Fruit fly (Drosophila melanogaster): Measurements from ENCODE around the gene fit.

Gene fit

dm6 chr3R:21884354-21884753, at the start of gene fit:
Gene fit, minus strand, starts transcription at chr3R:21884454.
- TF ChIP-seq foxo (GFP tag; optimal IDR thresholded peaks at IDR 0.05) (no peak), Dif (GFP tag; optimal IDR thresholded peaks at IDR 0.05; ENCODE audit: partially characterized antibody) (no peak), Myc (optimal IDR thresholded peaks at IDR 0.05) (no peak), Hr78 (GFP tag; optimal IDR thresholded peaks at IDR 0.05) (no peak)

dm6 chr3R:21933952-21934351, 49.7 kb upstream of the fit start:
- TF ChIP-seq CG9705 (GFP tag; optimal IDR thresholded peaks at IDR 0.05) (no peak), CG32264 (GFP tag; optimal IDR thresholded peaks at IDR 0.05) (no peak), Hr83 (GFP tag; optimal IDR thresholded peaks at IDR 0.05; ENCODE audit: poor library complexity, severe bottlenecking) (no peak), usp (GFP tag; optimal IDR thresholded peaks at IDR 0.05) (no peak), CrebA (GFP tag; optimal IDR thresholded peaks at IDR 0.05; ENCODE audit: borderline replicate concordance) (no peak), HLH106 (tag; optimal IDR thresholded peaks at IDR 0.05) (no peak), Myc (optimal IDR thresholded peaks at IDR 0.05) (no peak), sv (GFP tag; optimal IDR thresholded peaks at IDR 0.05) (no peak)

DNA sequence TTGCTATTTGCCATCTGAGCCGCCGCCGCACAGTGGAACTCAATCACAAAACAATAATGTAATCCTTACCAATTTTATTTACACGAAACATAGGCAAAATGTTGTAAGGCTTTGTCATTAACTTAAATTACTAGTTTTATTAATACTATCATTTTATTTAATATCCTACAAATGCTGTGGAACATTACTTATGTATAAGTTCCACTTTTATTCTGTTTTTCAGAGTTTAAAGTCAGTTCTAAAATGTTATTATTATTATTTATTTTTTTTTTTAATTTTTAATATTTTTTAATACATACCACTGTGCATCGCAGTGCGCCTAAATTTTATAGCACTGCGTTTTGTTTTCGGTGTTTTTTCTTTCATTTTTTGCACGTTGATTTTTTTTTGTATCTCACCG, 47.1 kb upstream of the fit start:
- TF ChIP-seq CG9705 (GFP tag; optimal IDR thresholded peaks at IDR 0.05) = no peak
- TF ChIP-seq CrebA (GFP tag; optimal IDR thresholded peaks at IDR 0.05; ENCODE audit: borderline replicate concordance) = no peak
- no peak for TF ChIP-seq usp (GFP tag; optimal IDR thresholded peaks at IDR 0.05)
- TF ChIP-seq Vsx2 (GFP tag; optimal IDR thresholded peaks at IDR 0.05; ENCODE audit: partially characterized antibody) = no peak
- no peak for TF ChIP-seq Jra (GFP tag; optimal IDR thresholded peaks at IDR 0.05)
- peak in 1 of 2 experiments; percentile 17 for TF ChIP-seq foxo (GFP tag; optimal IDR thresholded peaks at IDR 0.05)
- TF ChIP-seq psq (GFP tag; optimal IDR thresholded peaks at IDR 0.05) = peak; percentile 50
- TF ChIP-seq Mio (GFP tag; optimal IDR thresholded peaks at IDR 0.05) = no peak
- peak; percentile 9 for TF ChIP-seq brk (GFP tag; optimal IDR thresholded peaks at IDR 0.05)
- peak; percentile 9 for TF ChIP-seq h (GFP tag; optimal IDR thresholded peaks at IDR 0.05)
- no peak for TF ChIP-seq Hr78 (GFP tag; optimal IDR thresholded peaks at IDR 0.05)
- no peak for TF ChIP-seq Hr83 (GFP tag; optimal IDR thresholded peaks at IDR 0.05; ENCODE audit: poor library complexity, severe bottlenecking)
- no peak for TF ChIP-seq dl (GFP tag; optimal IDR thresholded peaks at IDR 0.05; ENCODE audit: insufficient read depth in 1 of 2, partially characterized antibody in 2 of 2)
- no peak for TF ChIP-seq GATAd (GFP tag; optimal IDR thresholded peaks at IDR 0.05)
- peak; percentile 37 for TF ChIP-seq Sp1 (GFP tag; optimal IDR thresholded peaks at IDR 0.05)
- peak; percentile 63 for TF ChIP-seq rgr (GFP tag; optimal IDR thresholded peaks at IDR 0.05)
- no peak for TF ChIP-seq Rel (GFP tag; optimal IDR thresholded peaks at IDR 0.05)
- no peak for TF ChIP-seq Rel (tag; optimal IDR thresholded peaks at IDR 0.05)
- TF ChIP-seq ey (GFP tag; optimal IDR thresholded peaks at IDR 0.05) = peak; percentile 4
- no peak for TF ChIP-seq woc (GFP tag; optimal IDR thresholded peaks at IDR 0.05)
- TF ChIP-seq dmrt93B (GFP tag; optimal IDR thresholded peaks at IDR 0.05) = no peak
- peak; percentile 9 for TF ChIP-seq HLH106 (tag; optimal IDR thresholded peaks at IDR 0.05)
- TF ChIP-seq OdsH (GFP tag; optimal IDR thresholded peaks at IDR 0.05) = peak; percentile 49

DNA sequence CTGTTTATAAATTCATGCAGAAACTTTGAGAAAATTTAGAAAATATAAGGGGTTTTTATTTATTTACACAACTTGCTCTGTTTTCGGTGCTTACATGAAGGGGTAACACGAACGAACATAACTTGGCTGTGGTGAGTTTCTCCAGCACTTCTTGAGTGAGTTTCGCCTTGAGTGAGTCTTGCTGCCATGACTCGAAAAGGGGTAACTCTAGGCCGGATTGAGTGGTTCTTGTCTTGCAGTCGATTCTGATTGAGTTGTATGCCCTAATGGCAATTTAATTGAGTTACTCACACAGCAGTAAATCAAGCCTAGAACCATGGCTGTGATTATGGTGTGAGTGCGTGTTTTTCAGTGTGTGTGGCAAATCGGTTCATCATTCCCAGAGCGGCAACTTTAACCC, 44.0 kb upstream of the fit start:
- TF ChIP-seq woc (GFP tag; optimal IDR thresholded peaks at IDR 0.05) = no peak
- TF ChIP-seq CrebA (GFP tag; optimal IDR thresholded peaks at IDR 0.05; ENCODE audit: borderline replicate concordance) = no peak
- no peak for TF ChIP-seq CG9705 (GFP tag; optimal IDR thresholded peaks at IDR 0.05)
- no peak for TF ChIP-seq dsf (GFP tag; optimal IDR thresholded peaks at IDR 0.05; ENCODE audit: borderline replicate concordance)
- TF ChIP-seq sage (GFP tag; optimal IDR thresholded peaks at IDR 0.05) = no peak
- no peak for TF ChIP-seq HLH106 (tag; optimal IDR thresholded peaks at IDR 0.05)
- TF ChIP-seq Myc (optimal IDR thresholded peaks at IDR 0.05) = no peak
- TF ChIP-seq rgr (GFP tag; optimal IDR thresholded peaks at IDR 0.05) = no peak
- TF ChIP-seq Vsx2 (GFP tag; optimal IDR thresholded peaks at IDR 0.05; ENCODE audit: partially characterized antibody) = no peak
- TF ChIP-seq lola (GFP tag; optimal IDR thresholded peaks at IDR 0.05) = no peak
- no peak for TF ChIP-seq psq (GFP tag; optimal IDR thresholded peaks at IDR 0.05)
- TF ChIP-seq jim (GFP tag; optimal IDR thresholded peaks at IDR 0.05) = no peak
- no peak for TF ChIP-seq ey (GFP tag; optimal IDR thresholded peaks at IDR 0.05)
- no peak for TF ChIP-seq foxo (GFP tag; optimal IDR thresholded peaks at IDR 0.05)
- no peak for TF ChIP-seq Dfd (GFP tag; optimal IDR thresholded peaks at IDR 0.05)
- no peak for TF ChIP-seq CG32264 (GFP tag; optimal IDR thresholded peaks at IDR 0.05)
- no peak for TF ChIP-seq dl (GFP tag; optimal IDR thresholded peaks at IDR 0.05; ENCODE audit: insufficient read depth in 1 of 2, partially characterized antibody in 2 of 2)

Measured in whole organism, wandering third instar larva.